Worm (Caenorhabditis elegans): Measurements from ENCODE around the gene let-721.
A peak's percentile ranks its signal among the peaks of the same experiment; 100 is the strongest.

let-721 gene

DNA sequence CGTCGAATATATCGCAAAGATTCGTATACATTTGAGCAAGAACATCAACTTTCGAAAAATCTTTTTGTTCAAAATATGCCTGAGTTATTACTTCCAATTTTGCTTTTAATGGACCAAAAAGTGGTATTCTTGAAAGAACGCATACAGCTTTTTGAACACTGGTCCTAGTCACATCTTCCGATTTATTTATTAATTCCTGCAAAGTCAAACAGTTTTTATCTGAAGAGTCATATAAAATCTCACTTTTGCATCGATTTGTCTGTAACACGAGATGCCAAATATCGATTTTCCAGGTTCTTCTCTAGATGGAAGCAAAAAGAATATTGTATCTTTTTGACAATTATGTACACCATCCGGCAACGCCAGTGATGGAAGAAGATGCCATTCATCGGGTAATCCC is 3.1 kb upstream of the let-721 start:
- TF ChIP-seq ama-1 (optimal IDR thresholded peaks at IDR 0.05): peak; percentile 70
- no peak for TF ChIP-seq tbx-37 (GFP tag; conservative IDR thresholded peaks at IDR 0.05)
- peak; percentile 34; the same call in 1 of the 2 replicates for TF ChIP-seq pes-1 (GFP tag; IDR thresholded peaks at IDR 0.05)

- TF ChIP-seq sea-1 (GFP tag; conservative IDR thresholded peaks at IDR 0.05) (0 out of 2 replicates have a peak, but pooled peaks have one; percentile 30), hmg-4 (GFP tag; optimal IDR thresholded peaks at IDR 0.05) (no peak)
Observed at ce11 chrIII:6447521-6447920, 814 bp upstream of the let-721 start.

DNA sequence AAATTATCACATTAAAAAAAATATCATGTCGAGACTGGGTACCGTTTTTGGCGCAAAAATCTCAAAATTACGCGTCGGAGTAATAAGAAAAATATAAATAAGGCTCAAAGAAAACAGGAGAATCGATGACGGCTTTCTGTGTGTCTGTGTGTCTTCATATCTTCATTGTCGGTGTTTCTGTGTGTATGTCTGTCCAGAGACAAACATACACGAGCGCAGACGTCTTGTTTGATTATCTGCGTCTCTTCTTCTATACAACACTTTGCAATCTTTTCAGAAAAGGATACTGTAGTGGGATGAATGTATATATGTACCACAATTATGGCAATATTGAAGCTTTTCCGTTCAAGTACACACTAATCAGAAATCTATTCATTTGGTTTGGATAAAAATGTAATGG is 2.4 kb downstream of the let-721 start, which contains the start of gene C05D11.13:
C05D11.13 (minus strand) TSS at position 252 of the 400 bp plus-strand sequence.
- TF ChIP-seq ceh-36 (tag; optimal IDR thresholded peaks at IDR 0.05) (no peak), ama-1 (optimal IDR thresholded peaks at IDR 0.05) (no peak), ceh-13 (GFP tag; optimal IDR thresholded peaks at IDR 0.05) (no peak), scrt-1 (GFP tag; IDR thresholded peaks at IDR 0.05) (no peak), F13C5.2 (tag; optimal IDR thresholded peaks at IDR 0.05) (no peak), B0310.2 (tag; optimal IDR thresholded peaks at IDR 0.05) (no peak), tra-4 (tag; optimal IDR thresholded peaks at IDR 0.05) (no peak), flt-1 (GFP tag; IDR thresholded peaks at IDR 0.05) (no peak), tbx-11 (GFP tag; IDR thresholded peaks at IDR 0.05) (no peak)

DNA sequence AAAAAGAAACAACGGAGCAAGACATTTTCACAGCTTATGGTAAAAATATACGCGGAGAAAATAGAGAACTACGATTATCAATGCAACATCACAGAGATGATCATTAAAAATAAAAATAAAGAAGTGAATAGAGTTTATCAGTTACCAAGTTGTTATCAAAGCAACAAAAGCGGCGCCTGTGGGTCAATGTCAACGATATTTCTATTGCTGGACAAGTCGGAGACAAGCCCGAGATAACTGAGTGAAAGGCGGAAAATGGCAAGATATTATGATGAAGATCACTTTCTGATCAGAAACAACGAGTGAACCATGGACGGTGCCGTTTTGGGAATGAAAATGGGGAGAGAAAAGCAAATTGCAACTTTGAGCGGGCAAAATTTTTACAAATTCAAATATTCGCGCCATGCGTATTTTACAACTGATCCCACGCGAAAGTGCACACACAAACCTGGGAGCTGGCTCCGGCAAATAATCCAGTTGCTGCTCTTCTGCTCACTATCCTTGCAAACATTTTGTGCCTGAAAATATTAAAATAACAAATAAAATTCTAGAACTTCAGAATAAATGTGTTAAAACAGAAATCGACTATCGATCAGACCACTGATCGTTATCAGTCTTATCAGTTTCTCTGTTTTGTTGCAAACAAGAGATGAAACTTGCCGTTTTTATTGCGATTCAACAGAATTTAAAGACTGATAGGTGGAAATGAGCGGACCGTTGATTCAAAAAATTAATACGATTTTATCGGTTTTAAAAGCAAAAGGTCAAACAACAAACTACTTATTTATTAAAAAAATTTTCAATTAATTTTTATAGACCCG is 4.2 kb downstream of the let-721 start, which contains the start of gene mel-32:
mel-32 (minus strand) TSS at position 696 of the 821 bp plus-strand sequence.
- no peak for TF ChIP-seq tra-4 (tag; optimal IDR thresholded peaks at IDR 0.05)
- TF ChIP-seq ama-1 (optimal IDR thresholded peaks at IDR 0.05): peak; percentile 21

DNA sequence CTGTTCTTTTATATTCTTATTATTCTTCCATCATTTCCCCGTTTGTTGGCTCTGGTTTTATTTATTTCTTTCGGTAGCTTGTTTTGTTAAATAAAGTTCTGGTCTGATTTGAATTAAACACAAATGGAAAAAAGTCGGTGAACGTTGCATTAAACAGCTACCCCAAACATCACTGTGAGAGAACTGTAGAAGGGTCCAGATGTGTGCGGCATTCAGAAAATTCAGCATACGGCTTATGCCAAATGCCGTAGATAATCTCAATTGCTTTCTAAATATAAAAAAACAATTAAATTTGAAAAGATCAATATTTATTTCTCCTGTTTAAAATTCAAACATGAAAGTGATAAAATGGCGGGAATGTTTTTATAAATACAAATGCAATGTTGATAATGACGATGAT is 6.9 kb downstream of the let-721 start:
- TF ChIP-seq pes-1 (GFP tag; IDR thresholded peaks at IDR 0.05) (no peak), F13C5.2 (tag; optimal IDR thresholded peaks at IDR 0.05) (no peak), ceh-36 (tag; optimal IDR thresholded peaks at IDR 0.05) (no peak), hmg-4 (GFP tag; optimal IDR thresholded peaks at IDR 0.05) (no peak), ama-1 (optimal IDR thresholded peaks at IDR 0.05) (no peak), ceh-13 (GFP tag; optimal IDR thresholded peaks at IDR 0.05) (no peak), hnd-1 (tag; optimal IDR thresholded peaks at IDR 0.05) (no peak), tra-4 (tag; optimal IDR thresholded peaks at IDR 0.05) (no peak), sea-1 (GFP tag; conservative IDR thresholded peaks at IDR 0.05) (no peak), ets-7 (tag; optimal IDR thresholded peaks at IDR 0.05) (no peak), aly-1 (tag; optimal IDR thresholded peaks at IDR 0.05) (no peak), flt-1 (GFP tag; IDR thresholded peaks at IDR 0.05) (no peak)

DNA sequence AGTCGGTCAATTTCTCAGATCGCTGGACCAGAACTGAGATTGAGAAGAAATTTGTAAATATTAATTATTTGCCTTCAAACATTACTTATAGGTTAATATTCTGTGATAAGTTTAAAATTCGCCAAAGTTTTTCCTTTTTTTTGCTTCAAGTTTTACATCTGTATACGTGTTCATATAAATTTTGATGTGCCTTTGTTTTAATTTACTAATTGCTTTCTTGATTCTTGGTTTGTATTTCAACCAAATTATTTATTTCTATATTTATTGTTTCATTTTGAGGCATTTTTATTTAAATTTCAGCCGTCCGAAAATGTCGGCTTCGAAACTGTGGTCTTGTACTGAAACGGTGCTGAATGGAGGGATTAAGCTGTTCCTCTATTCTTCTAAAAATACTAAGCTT is 10.4 kb downstream of the let-721 start, which contains the start of gene C05D11.1:
C05D11.1 (plus strand) TSS at position 301 of the 400 bp plus-strand sequence.
- no peak for TF ChIP-seq tbx-11 (GFP tag; IDR thresholded peaks at IDR 0.05)
- TF ChIP-seq ceh-36 (tag; optimal IDR thresholded peaks at IDR 0.05): no peak
- TF ChIP-seq ceh-13 (GFP tag; optimal IDR thresholded peaks at IDR 0.05): no peak
- TF ChIP-seq tra-4 (tag; optimal IDR thresholded peaks at IDR 0.05): no peak
- TF ChIP-seq hmg-4 (GFP tag; optimal IDR thresholded peaks at IDR 0.05): no peak
- no peak for TF ChIP-seq tbx-37 (GFP tag; conservative IDR thresholded peaks at IDR 0.05)
- no peak for TF ChIP-seq ets-7 (tag; optimal IDR thresholded peaks at IDR 0.05)
- TF ChIP-seq ama-1 (optimal IDR thresholded peaks at IDR 0.05): no peak
- TF ChIP-seq hnd-1 (tag; optimal IDR thresholded peaks at IDR 0.05): no peak
- no peak for TF ChIP-seq flt-1 (GFP tag; IDR thresholded peaks at IDR 0.05)
- TF ChIP-seq sea-1 (GFP tag; conservative IDR thresholded peaks at IDR 0.05): no peak
- TF ChIP-seq pes-1 (GFP tag; IDR thresholded peaks at IDR 0.05): no peak
- no peak for TF ChIP-seq B0310.2 (tag; optimal IDR thresholded peaks at IDR 0.05)
- TF ChIP-seq scrt-1 (GFP tag; IDR thresholded peaks at IDR 0.05): no peak
- TF ChIP-seq aly-1 (tag; optimal IDR thresholded peaks at IDR 0.05): no peak
- no peak for TF ChIP-seq F13C5.2 (tag; optimal IDR thresholded peaks at IDR 0.05)
- no peak for TF ChIP-seq hmbx-1 (tag; optimal IDR thresholded peaks at IDR 0.05)

- TF ChIP-seq hmg-4 (GFP tag; optimal IDR thresholded peaks at IDR 0.05) (no peak), flt-1 (GFP tag; IDR thresholded peaks at IDR 0.05) (no peak), scrt-1 (GFP tag; IDR thresholded peaks at IDR 0.05) (no peak), F13C5.2 (tag; optimal IDR thresholded peaks at IDR 0.05) (no peak), aly-1 (tag; optimal IDR thresholded peaks at IDR 0.05) (no peak), B0310.2 (tag; optimal IDR thresholded peaks at IDR 0.05) (no peak), hnd-1 (tag; optimal IDR thresholded peaks at IDR 0.05) (no peak), hmbx-1 (tag; optimal IDR thresholded peaks at IDR 0.05) (no peak), ama-1 (optimal IDR thresholded peaks at IDR 0.05) (no peak), ceh-36 (tag; optimal IDR thresholded peaks at IDR 0.05) (no peak), pes-1 (GFP tag; IDR thresholded peaks at IDR 0.05) (no peak), ets-7 (tag; optimal IDR thresholded peaks at IDR 0.05) (no peak), ceh-13 (GFP tag; optimal IDR thresholded peaks at IDR 0.05) (no peak), tra-4 (tag; optimal IDR thresholded peaks at IDR 0.05) (no peak), tbx-11 (GFP tag; IDR thresholded peaks at IDR 0.05) (no peak), sea-1 (GFP tag; conservative IDR thresholded peaks at IDR 0.05) (no peak), tbx-37 (GFP tag; conservative IDR thresholded peaks at IDR 0.05) (no peak)
Observed at ce11 chrIII:6432939-6433338, 13.8 kb downstream of the let-721 start, which contains the start of gene vps-16. Gene vps-16 (plus strand): TSS chrIII:6433239.

DNA sequence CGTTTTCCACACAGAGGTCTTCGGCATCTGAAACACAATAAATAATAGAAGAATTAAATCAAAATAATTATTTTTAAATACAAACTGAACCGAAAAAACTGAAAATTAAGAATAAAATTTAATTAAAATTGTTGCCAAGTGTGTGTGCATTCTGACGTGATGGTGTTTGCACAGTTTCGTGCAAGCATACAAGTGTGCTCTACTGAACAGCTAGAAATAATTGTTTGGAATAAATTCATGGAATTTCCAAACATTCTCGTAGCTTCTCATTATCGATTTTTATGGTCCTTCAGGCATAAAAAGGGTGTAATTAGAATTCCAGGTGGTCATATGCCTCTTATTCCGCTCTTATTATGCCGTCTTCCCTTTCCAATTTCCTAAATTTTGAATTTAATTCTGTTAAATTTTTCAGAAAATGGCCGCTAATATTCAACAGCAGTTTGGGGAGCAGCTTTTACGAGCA is 14.9 kb downstream of the let-721 start, which contains the start of the genes mrps-17 and txdc-9:
mrps-17 (minus strand) TSS at position 33 of the 463 bp plus-strand sequence.
txdc-9 (plus strand) TSS at position 413 of the 463 bp plus-strand sequence.
- no peak for TF ChIP-seq ets-7 (tag; optimal IDR thresholded peaks at IDR 0.05)
- TF ChIP-seq B0310.2 (tag; optimal IDR thresholded peaks at IDR 0.05): no peak
- TF ChIP-seq flt-1 (GFP tag; IDR thresholded peaks at IDR 0.05): 0 out of 2 replicates have a peak, but pooled peaks have one; percentile 38
- TF ChIP-seq F13C5.2 (tag; optimal IDR thresholded peaks at IDR 0.05): peak; percentile 67
- TF ChIP-seq aly-1 (tag; optimal IDR thresholded peaks at IDR 0.05): no peak
